Worm (Caenorhabditis elegans) whole organism, young adult: ENCODE results near the gene fbxb-45.

Experiments used
- F39B2.1 ChIP-seq: fragments of 200-800 bp; sonication (Bioruptor generic); IDR thresholded peaks from 2 replicates; pipeline ENCODE4 v1.3.6; 2022; ENCODE audit warnings: missing genetic modification reagents, missing genetic modification characterization, missing compliant biosample characterization
- dpff-1 ChIP-seq: sonication (generic microtip); optimal IDR thresholded peaks from 2 replicates; lab custom pipeline; 2017; ENCODE audit warnings: mild to moderate bottlenecking, missing genetic modification characterization, missing compliant biosample characterization
- ztf-25 ChIP-seq: fragments of 200-800 bp; sonication (Bioruptor generic); IDR thresholded peaks from 2 replicates; pipeline ENCODE4 v1.3.6; 2022; ENCODE audit warnings: missing genetic modification reagents, missing genetic modification characterization, missing compliant biosample characterization

- TF ChIP-seq F39B2.1 (GFP tag; lab: Robert Waterston, UW) (no peak), dpff-1 (tag; lab: Kevin White, UChicago) (no peak), ztf-25 (no peak)
These were observed 42.5 kb downstream of the fbxb-45 start, which contains the start of the genes fbxb-30 and F45D11.5 for ce11 chrII:1001351-1001750.
